Fruit fly (Drosophila melanogaster): ENCODE results near the gene ScsbetaA.

dm6 chr3R:8939750-8940149 lies 1.2 kb downstream of the ScsbetaA start:
- TF ChIP-seq psq (optimal IDR thresholded peaks at IDR 0.05) = no peak
- no peak for TF ChIP-seq CG8478 (optimal IDR thresholded peaks at IDR 0.05)
- no peak for TF ChIP-seq pan (optimal IDR thresholded peaks at IDR 0.05)

Data from whole organism.